Fruit fly (Drosophila melanogaster) whole organism, embryonic: ENCODE measurements around the gene Cyp4d14.

ENCODE experiments used
- BtbVII ChIP-seq: fragments of 200-800 bp; sonication (Bioruptor generic); optimal IDR thresholded peaks from 3 replicates; lab custom pipeline; 2017; ENCODE audit warnings: missing biosample characterization, mild to moderate bottlenecking, missing genetic modification characterization
- CG10274 ChIP-seq: fragments of 200-800 bp; sonication (Bioruptor generic); optimal IDR thresholded peaks from 3 replicates; lab custom pipeline; 2017; ENCODE audit warnings: missing biosample characterization, mild to moderate bottlenecking, missing genetic modification characterization
- CG10431 ChIP-seq: fragments of 200-800 bp; sonication (Bioruptor generic); optimal IDR thresholded peaks from 3 replicates; lab custom pipeline; 2018; ENCODE audit warnings: missing biosample characterization, mild to moderate bottlenecking, missing genetic modification characterization
- CG11398 ChIP-seq: fragments of 200-800 bp; sonication (Bioruptor generic); optimal IDR thresholded peaks from 2 replicates; lab custom pipeline; 2016; ENCODE audit warnings: missing biosample characterization, missing genetic modification characterization
- CG11560 ChIP-seq: fragments of 200-800 bp; sonication (Bioruptor generic); IDR thresholded peaks from 3 replicates; pipeline ENCODE4 v1.3.6; 2022; ENCODE audit warnings: missing biosample characterization, missing genetic modification characterization
- CG1233 ChIP-seq: fragments of 200-800 bp; sonication (Bioruptor generic); optimal IDR thresholded peaks from 4 replicates; lab custom pipeline; 2018; ENCODE audit warnings: missing biosample characterization, mild to moderate bottlenecking, missing genetic modification characterization
- CG12659 ChIP-seq: fragments of 200-800 bp; sonication (Bioruptor generic); optimal IDR thresholded peaks from 3 replicates; lab custom pipeline; 2017; ENCODE audit warnings: mild to moderate bottlenecking, missing biosample characterization, missing genetic modification reagents, missing genetic modification characterization
- CG13894 ChIP-seq: fragments of 200-800 bp; sonication (Bioruptor generic); optimal IDR thresholded peaks from 3 replicates; lab custom pipeline; 2018; ENCODE audit warnings: missing biosample characterization, mild to moderate bottlenecking, missing genetic modification characterization, moderate library complexity
- CG14014 ChIP-seq: fragments of 200-800 bp; sonication (Bioruptor generic); IDR thresholded peaks from 2 replicates; pipeline ENCODE4 v1.3.6; 2022; ENCODE audit warnings: missing biosample characterization, missing genetic modification characterization
- CG14710 ChIP-seq: fragments of 200-800 bp; sonication (Bioruptor generic); optimal IDR thresholded peaks from 3 replicates; lab custom pipeline; 2019; ENCODE audit warnings: missing biosample characterization, mild to moderate bottlenecking, missing genetic modification characterization, moderate library complexity
- CG15269 ChIP-seq: fragments of 200-800 bp; sonication (Bioruptor generic); optimal IDR thresholded peaks from 2 replicates; lab custom pipeline; 2018; ENCODE audit warnings: missing biosample characterization, mild to moderate bottlenecking, missing genetic modification characterization, moderate library complexity
- CG16863 ChIP-seq: fragments of 200-800 bp; sonication (Bioruptor generic); optimal IDR thresholded peaks from 3 replicates; lab custom pipeline; 2016; ENCODE audit warnings: missing biosample characterization, missing genetic modification characterization
- CG2116 ChIP-seq: fragments of 200-800 bp; sonication (Bioruptor generic); optimal IDR thresholded peaks from 3 replicates; lab custom pipeline; 2018; ENCODE audit warnings: missing biosample characterization, mild to moderate bottlenecking, missing genetic modification characterization
- CG2889 ChIP-seq: fragments of 200-800 bp; sonication (Bioruptor generic); IDR thresholded peaks from 3 replicates; pipeline ENCODE4 v1.3.6; 2022; ENCODE audit warnings: missing biosample characterization, missing genetic modification characterization
- CG33557 ChIP-seq: fragments of 200-800 bp; sonication (Bioruptor generic); optimal IDR thresholded peaks from 2 replicates; lab custom pipeline; 2019; ENCODE audit warnings: missing biosample characterization, mild to moderate bottlenecking, missing genetic modification characterization, moderate library complexity
- CG5953 ChIP-seq: fragments of 200-800 bp; sonication (Bioruptor generic); IDR thresholded peaks from 2 replicates; pipeline ENCODE4 v1.3.6; 2022; ENCODE audit warnings: missing biosample characterization, missing genetic modification characterization
- CG6254 ChIP-seq: fragments of 200-800 bp; sonication (Bioruptor generic); optimal IDR thresholded peaks from 3 replicates; lab custom pipeline; 2017; ENCODE audit warnings: mild to moderate bottlenecking, missing biosample characterization, missing genetic modification reagents, missing genetic modification characterization
- CG7271 ChIP-seq: fragments of 200-800 bp; sonication (Bioruptor generic); optimal IDR thresholded peaks from 2 replicates; lab custom pipeline; 2018; ENCODE audit warnings: missing biosample characterization, mild to moderate bottlenecking, missing genetic modification characterization, moderate library complexity
- CG7786 ChIP-seq: fragments of 200-800 bp; sonication (Bioruptor generic); optimal IDR thresholded peaks from 2 replicates; lab custom pipeline; 2016; ENCODE audit warnings: missing biosample characterization, missing genetic modification characterization
- CG9797 ChIP-seq: fragments of 200-800 bp; sonication (Bioruptor generic); optimal IDR thresholded peaks from 3 replicates; lab custom pipeline; 2018; ENCODE audit warnings: missing biosample characterization, mild to moderate bottlenecking, missing genetic modification characterization
- Dip3 ChIP-seq: fragments of 200-800 bp; sonication (Bioruptor generic); optimal IDR thresholded peaks from 3 replicates; lab custom pipeline; 2016; ENCODE audit warnings: missing biosample characterization, missing genetic modification characterization
- Doc2 ChIP-seq: fragments of 200-800 bp; sonication (Bioruptor generic); IDR thresholded peaks from 2 replicates; pipeline ENCODE4 v1.3.6; 2022; ENCODE audit warnings: missing biosample characterization, missing genetic modification characterization
- Eip74EF ChIP-seq, 2 experiments: fragments of 200-800 bp in 1 of 2; fragments of >200 bp in 1 of 2; sonication (Bioruptor generic) in 1 of 2; optimal IDR thresholded peaks; 2 replicates each; lab custom pipeline; 2017 to 2019; ENCODE audit warnings: missing biosample characterization in 2 of 2, missing genetic modification characterization in 2 of 2, mild to moderate bottlenecking in 1 of 2, moderate library complexity in 1 of 2
- Ets97D ChIP-seq: fragments of 200-800 bp; sonication (Bioruptor generic); optimal IDR thresholded peaks from 3 replicates; lab custom pipeline; 2016; ENCODE audit warnings: missing biosample characterization, missing genetic modification characterization
- Hmr ChIP-seq: fragments of 200-800 bp; sonication (Bioruptor generic); optimal IDR thresholded peaks from 3 replicates; lab custom pipeline; 2017; ENCODE audit warnings: mild to moderate bottlenecking, missing biosample characterization, missing genetic modification reagents, missing genetic modification characterization
- Hr3 ChIP-seq: fragments of 200-800 bp; sonication (Bioruptor generic); optimal IDR thresholded peaks from 3 replicates; lab custom pipeline; 2016; ENCODE audit warnings: missing biosample characterization, missing genetic modification characterization
- Kr ChIP-seq: fragments of 200-800 bp; sonication (Bioruptor generic); optimal IDR thresholded peaks from 2 replicates; lab custom pipeline; 2017; ENCODE audit warnings: missing biosample characterization, mild to moderate bottlenecking, missing genetic modification characterization
- Meics ChIP-seq: fragments of 200-800 bp; sonication (Bioruptor generic); optimal IDR thresholded peaks from 2 replicates; lab custom pipeline; 2017; ENCODE audit warnings: missing biosample characterization, mild to moderate bottlenecking, missing genetic modification characterization
- Opbp ChIP-seq: fragments of 200-800 bp; sonication (Bioruptor generic); IDR thresholded peaks from 3 replicates; pipeline ENCODE4 v1.3.6; 2022; ENCODE audit warnings: missing biosample characterization, missing genetic modification characterization; ENCODE audit not compliant: partially characterized antibody
- Rfx ChIP-seq: fragments of 200-800 bp; sonication (Bioruptor generic); IDR thresholded peaks from 2 replicates; pipeline ENCODE4 v1.3.6; 2022; ENCODE audit warnings: missing biosample characterization, missing genetic modification characterization
- aop ChIP-seq: fragments of 200-800 bp; sonication (Bioruptor generic); IDR thresholded peaks from 2 replicates; pipeline ENCODE4 v1.3.6; 2022; ENCODE audit warnings: missing biosample characterization, missing genetic modification characterization
- ap ChIP-seq: fragments of 200-800 bp; sonication (Bioruptor generic); IDR thresholded peaks from 2 replicates; pipeline ENCODE4 v1.3.6; 2022; ENCODE audit warnings: missing biosample characterization, missing genetic modification characterization
- bigmax ChIP-seq: fragments of 200-800 bp; sonication (Bioruptor generic); optimal IDR thresholded peaks from 2 replicates; lab custom pipeline; 2018; ENCODE audit warnings: missing biosample characterization, mild to moderate bottlenecking, missing genetic modification characterization
- btn ChIP-seq: fragments of 200-800 bp; sonication (Bioruptor generic); optimal IDR thresholded peaks from 2 replicates; lab custom pipeline; 2016; ENCODE audit warnings: missing biosample characterization, missing genetic modification characterization
- dmrt11E ChIP-seq: fragments of 200-800 bp; sonication (Bioruptor generic); optimal IDR thresholded peaks from 3 replicates; lab custom pipeline; 2018; ENCODE audit warnings: missing biosample characterization, mild to moderate bottlenecking, missing genetic modification characterization, moderate library complexity
- ftz-f1 ChIP-seq: fragments of 200-800 bp; sonication (Bioruptor generic); optimal IDR thresholded peaks from 2 replicates; lab custom pipeline; 2016; ENCODE audit warnings: missing biosample characterization, missing genetic modification characterization
- gem ChIP-seq: fragments of 200-800 bp; sonication (Bioruptor generic); optimal IDR thresholded peaks from 2 replicates; lab custom pipeline; 2019; ENCODE audit warnings: missing biosample characterization, mild to moderate bottlenecking, missing genetic modification characterization, moderate library complexity
- hbn ChIP-seq: fragments of 200-800 bp; sonication (Bioruptor generic); IDR thresholded peaks from 2 replicates; pipeline ENCODE4 v1.3.6; 2022; ENCODE audit warnings: missing biosample characterization, missing genetic modification characterization; ENCODE audit not compliant: partially characterized antibody
- her ChIP-seq: fragments of 200-800 bp; sonication (Bioruptor generic); optimal IDR thresholded peaks from 2 replicates; lab custom pipeline; 2016; ENCODE audit warnings: missing biosample characterization, missing genetic modification characterization
- jing ChIP-seq: fragments of 200-800 bp; sonication (Bioruptor generic); optimal IDR thresholded peaks from 2 replicates; lab custom pipeline; 2018; ENCODE audit warnings: missing biosample characterization, mild to moderate bottlenecking, missing genetic modification characterization
- ken ChIP-seq: fragments of 200-800 bp; sonication (Bioruptor generic); IDR thresholded peaks from 3 replicates; pipeline ENCODE4 v1.3.6; 2022; ENCODE audit warnings: missing biosample characterization, missing genetic modification characterization
- lilli ChIP-seq: fragments of 200-800 bp; sonication (Bioruptor generic); optimal IDR thresholded peaks from 3 replicates; lab custom pipeline; 2016; ENCODE audit warnings: missing biosample characterization, missing genetic modification characterization
- lov ChIP-seq, 2 experiments: fragments of 200-800 bp in 1 of 2; fragments of >200 bp in 1 of 2; sonication (Bioruptor generic) in 1 of 2; IDR thresholded peaks in 1 of 2; optimal IDR thresholded peaks in 1 of 2; 2 replicates in 1 of 2; 3 replicates in 1 of 2; pipeline versions ENCODE4 v1.3.6 to Lab custom; 2017 to 2022; ENCODE audit warnings: missing biosample characterization in 1 of 2, missing genetic modification characterization in 1 of 2
- onecut ChIP-seq: fragments of 200-800 bp; sonication (Bioruptor generic); IDR thresholded peaks from 2 replicates; pipeline ENCODE4 v1.3.6; 2022; ENCODE audit warnings: missing biosample characterization, missing genetic modification characterization
- org-1 ChIP-seq: fragments of 200-800 bp; sonication (Bioruptor generic); optimal IDR thresholded peaks from 2 replicates; lab custom pipeline; 2017; ENCODE audit warnings: missing biosample characterization, missing genetic modification characterization
- pan ChIP-seq, 4 experiments: fragments of >200 bp in 3 of 4; fragments of 200-800 bp in 1 of 4; sonication (Bioruptor generic) in 1 of 4; optimal IDR thresholded peaks in 3 of 4; IDR thresholded peaks in 1 of 4; 2 replicates each; pipeline versions ENCODE4 v1.3.6 to Lab custom; 2017 to 2022; ENCODE audit warnings: missing biosample characterization in 2 of 4, missing genetic modification characterization in 2 of 4, mixed read lengths in 1 of 4
- slbo ChIP-seq: fragments of 200-800 bp; sonication (Bioruptor generic); IDR thresholded peaks from 2 replicates; pipeline ENCODE4 v1.3.6; 2022; ENCODE audit warnings: missing biosample characterization, missing genetic modification characterization
- tll ChIP-seq, 2 experiments: fragments of 200-800 bp in 1 of 2; fragments of >200 bp in 1 of 2; sonication (Bioruptor generic) in 1 of 2; optimal IDR thresholded peaks; 2 replicates each; lab custom pipeline; 2017 to 2019; ENCODE audit warnings: missing biosample characterization in 2 of 2, missing genetic modification characterization in 2 of 2, mild to moderate bottlenecking in 1 of 2, moderate library complexity in 1 of 2
- vfl ChIP-seq: fragments of 200-800 bp; sonication (Bioruptor generic); optimal IDR thresholded peaks from 2 replicates; lab custom pipeline; 2016; ENCODE audit warnings: missing biosample characterization, missing genetic modification characterization

Cyp4d14 gene

DNA sequence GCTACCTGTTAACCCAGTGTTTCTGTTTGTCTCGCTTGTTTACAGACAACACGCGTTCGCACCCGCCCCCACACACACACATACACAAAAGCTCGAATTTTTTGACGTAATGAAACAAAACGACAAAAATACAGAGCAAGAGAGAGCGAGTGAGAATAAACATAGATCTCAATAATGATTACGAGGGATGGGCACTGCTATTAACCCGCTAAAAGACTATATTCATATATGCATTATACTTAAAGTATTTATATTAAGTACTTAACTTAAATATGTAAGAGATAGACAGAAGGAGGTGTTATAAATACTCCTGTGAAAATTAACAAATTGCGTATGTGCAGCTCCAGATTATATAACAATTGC, 33.3 kb downstream of the Cyp4d14 start (continued):
- TF ChIP-seq ftz-f1 (GFP tag; lab: Kevin White, UChicago) (no peak), bigmax (no peak), aop (GFP tag; lab: Robert Waterston, UW) (no peak), lov (optimal IDR thresholded peaks at IDR 0.05; lab: Kevin White, UChicago) (no peak), lov (GFP tag; IDR thresholded peaks at IDR 0.05; lab: Robert Waterston, UW) (no peak), jing (GFP tag; lab: Kevin White, UChicago) (no peak), gem (peak; percentile 55), CG10431 (GFP tag; lab: Kevin White, UChicago) (peak; percentile 56), CG11398 (GFP tag; lab: Kevin White, UChicago) (peak; percentile 61), her (GFP tag; lab: Kevin White, UChicago) (peak; percentile 4), Kr (GFP tag; lab: Kevin White, UChicago) (no peak), CG1233 (GFP tag; lab: Kevin White, UChicago) (peak; percentile 60), btn (GFP tag; lab: Kevin White, UChicago) (no peak), CG9797 (GFP tag; lab: Kevin White, UChicago) (no peak), tll (GFP tag; optimal IDR thresholded peaks at IDR 0.05; lab: Kevin White, UChicago) (no peak), org-1 (GFP tag; lab: Kevin White, UChicago) (peak; percentile 21), CG7271 (tag; lab: Kevin White, UChicago) (no peak), dmrt11E (no peak), CG14014 (GFP tag; lab: Robert Waterston, UW) (peak; percentile 44; the same call in 1 of the 2 replicates), CG15269 (tag; lab: Kevin White, UChicago) (peak; percentile 62), CG2116 (no peak), Opbp (GFP tag; lab: Robert Waterston, UW) (no peak), lilli (GFP tag; lab: Kevin White, UChicago) (peak; percentile 10), hbn (GFP tag; lab: Robert Waterston, UW) (no peak), CG6254 (peak; percentile 3), pan (optimal IDR thresholded peaks at IDR 0.05; lab: Kevin White, UChicago) (no peak), pan (GFP tag; optimal IDR thresholded peaks at IDR 0.05 in 1 of 2, IDR thresholded peaks at IDR 0.05 in 1 of 2) (peak in 1 of 2 experiments; percentile 64), Meics (GFP tag; lab: Kevin White, UChicago) (peak; percentile 57), ken (no peak), CG12659 (GFP tag; lab: Kevin White, UChicago) (peak; percentile 21), CG13894 (tag; lab: Kevin White, UChicago) (peak; percentile 41), CG5953 (GFP tag; lab: Robert Waterston, UW) (no peak), CG11560 (tag; lab: Robert Waterston, UW) (no peak), CG10274 (no peak), slbo (GFP tag; lab: Robert Waterston, UW) (peak; percentile 56; the same call in 1 of the 2 replicates), onecut (GFP tag; lab: Robert Waterston, UW) (peak; percentile 34; the same call in 1 of the 2 replicates), CG7786 (GFP tag; lab: Kevin White, UChicago) (no peak), Hr3 (GFP tag; lab: Kevin White, UChicago) (peak; percentile 3), Eip74EF (GFP tag; optimal IDR thresholded peaks at IDR 0.05; lab: Kevin White, UChicago) (peak in 1 of 2 experiments; percentile 9), CG14710 (tag; lab: Kevin White, UChicago) (peak; percentile 0), Rfx (GFP tag; lab: Robert Waterston, UW) (peak; percentile 59), Dip3 (GFP tag; lab: Kevin White, UChicago) (no peak), CG33557 (GFP tag; lab: Kevin White, UChicago) (no peak), Doc2 (no peak), BtbVII (GFP tag; lab: Kevin White, UChicago) (peak; percentile 63), vfl (GFP tag; lab: Kevin White, UChicago) (no peak), Ets97D (GFP tag; lab: Kevin White, UChicago) (no peak), CG16863 (no peak), CG2889 (GFP tag; lab: Robert Waterston, UW) (no peak), ap (GFP tag; lab: Robert Waterston, UW) (no peak), Hmr (GFP tag; lab: Kevin White, UChicago) (peak; percentile 65)
